Worm (Caenorhabditis elegans) whole organism, L1 larva: ENCODE data around the gene sri-20.

ENCODE experiments used
- F16B12.6 ChIP-seq: fragments of 150-350 bp; optimal IDR thresholded peaks from 2 replicates; lab custom pipeline; 2014; ENCODE audit warnings: missing biosample characterization, missing genetic modification characterization
- aha-1 ChIP-seq: fragments of 150-350 bp; optimal IDR thresholded peaks from 2 replicates; lab custom pipeline; 2014; ENCODE audit warnings: missing biosample characterization, missing genetic modification characterization
- ceh-63 ChIP-seq: fragments of 200-800 bp; sonication (Bioruptor generic); optimal IDR thresholded peaks from 2 replicates; lab custom pipeline; 2018; ENCODE audit warnings: mild to moderate bottlenecking, missing genetic modification characterization, missing compliant biosample characterization
- nhr-237 ChIP-seq: fragments of 150-350 bp; optimal IDR thresholded peaks from 2 replicates; lab custom pipeline; 2014; ENCODE audit warnings: missing biosample characterization, missing genetic modification characterization
- nhr-76 ChIP-seq: sonication (generic microtip); optimal IDR thresholded peaks from 2 replicates; lab custom pipeline; 2017; ENCODE audit warnings: missing biosample characterization, missing genetic modification characterization
- sptf-1 ChIP-seq: fragments of 150-350 bp; optimal IDR thresholded peaks from 2 replicates; lab custom pipeline; 2014; ENCODE audit warnings: missing biosample characterization, missing genetic modification characterization
- vab-15 ChIP-seq: sonication (generic microtip); optimal IDR thresholded peaks from 2 replicates; lab custom pipeline; 2017; ENCODE audit warnings: missing genotype, mild to moderate bottlenecking, missing genetic modification characterization, missing compliant biosample characterization
- ztf-11 ChIP-seq, 2 experiments: sonication (generic microtip); optimal IDR thresholded peaks; 2 replicates each; lab custom pipeline; 2016 to 2017; ENCODE audit warnings: missing genetic modification characterization in 2 of 2, missing biosample characterization in 1 of 2, missing compliant biosample characterization in 1 of 2

DNA sequence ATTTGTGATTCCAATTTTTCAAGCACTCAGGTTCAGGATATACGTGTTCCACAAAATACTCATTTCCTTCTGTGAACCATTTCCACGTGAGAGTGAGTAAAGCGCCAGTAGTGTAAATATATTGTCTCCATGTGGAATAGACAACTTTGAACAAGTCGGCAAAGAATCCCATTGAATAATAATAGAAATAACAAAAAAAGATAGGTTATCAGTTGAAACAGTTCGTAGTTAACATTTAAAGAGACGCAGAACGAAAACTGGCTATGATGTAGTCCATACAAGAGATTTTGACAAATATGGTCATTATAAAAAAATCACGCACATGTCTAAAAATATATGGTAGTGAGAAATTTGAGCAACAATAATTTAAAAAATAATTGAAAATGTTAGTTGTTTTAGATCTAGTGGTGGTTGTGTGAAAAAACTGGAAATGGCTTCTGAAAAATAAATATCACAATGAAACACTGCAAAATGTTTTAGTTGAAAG lies 10.8 kb upstream of the sri-20 start, which contains the start of gene ceeh-2:
- TF ChIP-seq ztf-11 (tag; optimal IDR thresholded peaks at IDR 0.05; lab: Kevin White, UChicago) (no peak), aha-1 (no peak), vab-15 (tag; lab: Kevin White, UChicago) (no peak), ceh-63 (GFP tag; lab: Kevin White, UChicago) (no peak), F16B12.6 (tag; lab: Kevin White, UChicago) (no peak), sptf-1 (tag; lab: Kevin White, UChicago) (no peak), nhr-76 (tag; lab: Kevin White, UChicago) (no peak), nhr-237 (tag; lab: Kevin White, UChicago) (no peak)
